ENCODE assay signal across 1 fruit fly cellular context in genomic region chr3R:29138407-29138806, dm6.
A peak's percentile ranks its signal among the peaks of the same experiment; 100 is the strongest.
TF ChIP-seq lines count a peak whose summit lies in the region.

Gene Alg13, minus strand, starts transcription at chr3R:29138573.
Gene superdeath, plus strand, starts transcription at chr3R:29138662.

TF ChIP-seq in whole organism, embryonic, 481 proteins besides CTCF, POLR2A, EP300 and RAD21 (continued from another document):
- peak; percentile 22 for TF ChIP-seq fd64A (GFP tag; optimal IDR thresholded peaks at IDR 0.05; lab: Kevin White, UChicago)
- no peak for TF ChIP-seq chif (GFP tag; optimal IDR thresholded peaks at IDR 0.05; lab: Kevin White, UChicago)
- TF ChIP-seq Rx (GFP tag; IDR thresholded peaks at IDR 0.05; lab: Robert Waterston, UW): no peak
- peak; percentile 39 for TF ChIP-seq sens (GFP tag; lab: Kevin White, UChicago)
- no peak for TF ChIP-seq CG6254 (GFP tag; optimal IDR thresholded peaks at IDR 0.05; lab: Kevin White, UChicago)
- no peak for TF ChIP-seq Scr (GFP tag; IDR thresholded peaks at IDR 0.05; lab: Robert Waterston, UW; ENCODE audit: partially characterized antibody)
- no peak for TF ChIP-seq CG18011 (GFP tag; optimal IDR thresholded peaks at IDR 0.05; lab: Kevin White, UChicago)
- TF ChIP-seq seq (GFP tag; IDR thresholded peaks at IDR 0.05; lab: Robert Waterston, UW): no peak
- TF ChIP-seq HmgZ (tag; optimal IDR thresholded peaks at IDR 0.05; lab: Kevin White, UChicago): peak; percentile 33
- TF ChIP-seq Oaz (GFP tag; IDR thresholded peaks at IDR 0.05; lab: Robert Waterston, UW): no peak
- TF ChIP-seq wek (GFP tag; optimal IDR thresholded peaks at IDR 0.05; lab: Kevin White, UChicago): peak; percentile 43
- no peak for TF ChIP-seq CG8924 (tag; optimal IDR thresholded peaks at IDR 0.05; lab: Kevin White, UChicago)
- TF ChIP-seq CG3838 (GFP tag; optimal IDR thresholded peaks at IDR 0.05; lab: Kevin White, UChicago): no peak
- no peak for TF ChIP-seq onecut (GFP tag; IDR thresholded peaks at IDR 0.05; lab: Robert Waterston, UW)
- no peak for TF ChIP-seq rib (GFP tag; IDR thresholded peaks at IDR 0.05; lab: Robert Waterston, UW)
- TF ChIP-seq pfk (GFP tag; optimal IDR thresholded peaks at IDR 0.05; lab: Kevin White, UChicago): no peak
- TF ChIP-seq CG31224 (GFP tag; IDR thresholded peaks at IDR 0.05; lab: Robert Waterston, UW): no peak
- no peak for TF ChIP-seq Dref (GFP tag; IDR thresholded peaks at IDR 0.05; lab: Robert Waterston, UW)
- peak in 1 of 2 experiments; percentile 14 for TF ChIP-seq bsh (GFP tag; optimal IDR thresholded peaks at IDR 0.05; lab: Kevin White, UChicago)
- peak; percentile 15 for TF ChIP-seq CG7987 (GFP tag; optimal IDR thresholded peaks at IDR 0.05; lab: Kevin White, UChicago)
- TF ChIP-seq eve (GFP tag; optimal IDR thresholded peaks at IDR 0.05; lab: Kevin White, UChicago): no peak
- no peak for TF ChIP-seq D19B (GFP tag; optimal IDR thresholded peaks at IDR 0.05; lab: Kevin White, UChicago)
- TF ChIP-seq Ets97D (GFP tag; optimal IDR thresholded peaks at IDR 0.05; lab: Kevin White, UChicago): peak; percentile 23
- peak; percentile 23 for TF ChIP-seq CG13296 (GFP tag; optimal IDR thresholded peaks at IDR 0.05; lab: Kevin White, UChicago)
- peak; percentile 46 for TF ChIP-seq CG9437 (GFP tag; optimal IDR thresholded peaks at IDR 0.05; lab: Kevin White, UChicago)
- TF ChIP-seq CG13424 (tag; optimal IDR thresholded peaks at IDR 0.05; lab: Kevin White, UChicago): no peak
- TF ChIP-seq CG17186 (GFP tag; optimal IDR thresholded peaks at IDR 0.05; lab: Kevin White, UChicago): peak; percentile 49
- peak; percentile 82 for TF ChIP-seq MBD-R2 (GFP tag; IDR thresholded peaks at IDR 0.05; lab: Robert Waterston, UW)
- no peak for TF ChIP-seq psq (GFP tag; optimal IDR thresholded peaks at IDR 0.05; lab: Kevin White, UChicago)
- no peak for TF ChIP-seq Hsf (GFP tag; optimal IDR thresholded peaks at IDR 0.05; lab: Kevin White, UChicago)
- peak in 1 of 2 experiments; percentile 85 for TF ChIP-seq crp (GFP tag; optimal IDR thresholded peaks at IDR 0.05; lab: Kevin White, UChicago)
- no peak for TF ChIP-seq CG18476 (GFP tag; optimal IDR thresholded peaks at IDR 0.05; lab: Kevin White, UChicago)
- no peak for TF ChIP-seq CG18619 (GFP tag; optimal IDR thresholded peaks at IDR 0.05; lab: Kevin White, UChicago)
- TF ChIP-seq croc (GFP tag; conservative IDR thresholded peaks at IDR 0.05; lab: Robert Waterston, UW): no peak
- peak; percentile 4 for TF ChIP-seq CG15514 (GFP tag; optimal IDR thresholded peaks at IDR 0.05; lab: Kevin White, UChicago)
- no peak for TF ChIP-seq row (GFP tag; IDR thresholded peaks at IDR 0.05; lab: Robert Waterston, UW)
- no peak for TF ChIP-seq Dek (tag; optimal IDR thresholded peaks at IDR 0.05; lab: Kevin White, UChicago)
- no peak for TF ChIP-seq H2.0 (GFP tag; IDR thresholded peaks at IDR 0.05; lab: Robert Waterston, UW)
- TF ChIP-seq Dp (GFP tag; optimal IDR thresholded peaks at IDR 0.05; lab: Kevin White, UChicago): peak; percentile 10
- no peak for TF ChIP-seq jigr1 (GFP tag; IDR thresholded peaks at IDR 0.05; lab: Robert Waterston, UW)
- TF ChIP-seq NfI (GFP tag; optimal IDR thresholded peaks at IDR 0.05; lab: Kevin White, UChicago): no peak
- peak; percentile 12 for TF ChIP-seq nerfin-1 (tag; optimal IDR thresholded peaks at IDR 0.05; lab: Kevin White, UChicago)
- no peak for TF ChIP-seq fd3F (GFP tag; optimal IDR thresholded peaks at IDR 0.05; lab: Kevin White, UChicago)
- TF ChIP-seq stwl (tag; optimal IDR thresholded peaks at IDR 0.05; lab: Kevin White, UChicago): peak; percentile 28
- peak; percentile 95 for TF ChIP-seq CG17385 (GFP tag; optimal IDR thresholded peaks at IDR 0.05; lab: Kevin White, UChicago)
- TF ChIP-seq ttk (GFP tag; IDR thresholded peaks at IDR 0.05; lab: Robert Waterston, UW): no peak
- TF ChIP-seq PHDP (tag; optimal IDR thresholded peaks at IDR 0.05; lab: Kevin White, UChicago): no peak
- peak; percentile 7 for TF ChIP-seq phol (tag; optimal IDR thresholded peaks at IDR 0.05; lab: Kevin White, UChicago)
- TF ChIP-seq CoRest (tag; optimal IDR thresholded peaks at IDR 0.05; lab: Kevin White, UChicago): peak; percentile 12
- no peak for TF ChIP-seq sna (GFP tag; IDR thresholded peaks at IDR 0.05; lab: Robert Waterston, UW; ENCODE audit: partially characterized antibody)
- no peak for TF ChIP-seq CG12071 (GFP tag; optimal IDR thresholded peaks at IDR 0.05; lab: Kevin White, UChicago)
- no peak for TF ChIP-seq Mes4 (GFP tag; optimal IDR thresholded peaks at IDR 0.05; lab: Kevin White, UChicago)
- TF ChIP-seq CG14667 (GFP tag; IDR thresholded peaks at IDR 0.05; lab: Robert Waterston, UW): no peak
- TF ChIP-seq Mad (GFP tag; optimal IDR thresholded peaks at IDR 0.05; lab: Kevin White, UChicago): no peak
- TF ChIP-seq MESR4 (GFP tag; optimal IDR thresholded peaks at IDR 0.05; lab: Kevin White, UChicago): peak; percentile 24
- no peak for TF ChIP-seq Gsc (GFP tag; IDR thresholded peaks at IDR 0.05; lab: Robert Waterston, UW)
- TF ChIP-seq CG2199 (GFP tag; IDR thresholded peaks at IDR 0.05; lab: Robert Waterston, UW): 0 out of 3 replicates have a peak, but pooled peaks have one; percentile 8
TF ChIP-seq in whole organism, embryonic: peak in this region for 30.
